Fruit fly (Drosophila melanogaster) whole organism, embryonic: Measurements from ENCODE around the gene Taf6.

ENCODE experiments used
- Bdp1 ChIP-seq: fragments of 200-800 bp; sonication (Bioruptor generic); optimal IDR thresholded peaks from 3 replicates; lab custom pipeline; 2016; ENCODE audit warnings: missing biosample characterization, missing genetic modification characterization
- CG1024 ChIP-seq: fragments of 200-800 bp; sonication (Bioruptor generic); IDR thresholded peaks from 2 replicates; pipeline ENCODE4 v1.3.6; 2022; ENCODE audit warnings: missing biosample characterization, missing genetic modification characterization
- CG10274 ChIP-seq: fragments of 200-800 bp; sonication (Bioruptor generic); optimal IDR thresholded peaks from 3 replicates; lab custom pipeline; 2017; ENCODE audit warnings: missing biosample characterization, mild to moderate bottlenecking, missing genetic modification characterization
- CG10366 ChIP-seq: fragments of 200-800 bp; sonication (Bioruptor generic); IDR thresholded peaks from 2 replicates; pipeline ENCODE4 v1.3.6; 2022; ENCODE audit warnings: missing biosample characterization, missing genetic modification characterization
- CG10462 ChIP-seq: fragments of 200-800 bp; sonication (Bioruptor generic); optimal IDR thresholded peaks from 2 replicates; lab custom pipeline; 2016; ENCODE audit warnings: missing biosample characterization, missing genetic modification characterization
- CG11695 ChIP-seq: fragments of 200-800 bp; sonication (Bioruptor generic); IDR thresholded peaks from 3 replicates; pipeline ENCODE4 v1.3.6; 2022; ENCODE audit warnings: missing biosample characterization, missing genetic modification characterization
- CG12942 ChIP-seq: fragments of 200-800 bp; sonication (Bioruptor generic); optimal IDR thresholded peaks from 3 replicates; lab custom pipeline; 2016; ENCODE audit warnings: missing biosample characterization, missing genetic modification characterization
- CG14014 ChIP-seq: fragments of 200-800 bp; sonication (Bioruptor generic); IDR thresholded peaks from 2 replicates; pipeline ENCODE4 v1.3.6; 2022; ENCODE audit warnings: missing biosample characterization, missing genetic modification characterization
- CG14667 ChIP-seq: fragments of 200-800 bp; sonication (Bioruptor generic); IDR thresholded peaks from 2 replicates; pipeline ENCODE4 v1.3.6; 2022; ENCODE audit warnings: missing biosample characterization, missing genetic modification characterization
- CG14965 ChIP-seq: fragments of 200-800 bp; sonication (Bioruptor generic); optimal IDR thresholded peaks from 2 replicates; lab custom pipeline; 2016; ENCODE audit warnings: missing biosample characterization, missing genetic modification characterization, borderline replicate concordance
- CG18262 ChIP-seq: fragments of 200-800 bp; optimal IDR thresholded peaks from 3 replicates; lab custom pipeline; 2019; ENCODE audit warnings: missing biosample characterization, mild to moderate bottlenecking, missing genetic modification characterization, moderate library complexity
- CG18476 ChIP-seq: fragments of 200-800 bp; sonication (Bioruptor generic); optimal IDR thresholded peaks from 2 replicates; lab custom pipeline; 2016; ENCODE audit warnings: missing biosample characterization, mild to moderate bottlenecking, missing genetic modification characterization
- CG32532 ChIP-seq: fragments of 200-800 bp; sonication (Bioruptor generic); IDR thresholded peaks from 2 replicates; pipeline ENCODE4 v1.3.6; 2022; ENCODE audit warnings: missing biosample characterization, missing genetic modification characterization
- CG3407 ChIP-seq: fragments of 200-800 bp; sonication (Bioruptor generic); optimal IDR thresholded peaks from 2 replicates; lab custom pipeline; 2018; ENCODE audit warnings: missing biosample characterization, mild to moderate bottlenecking, missing genetic modification characterization
- CG34224 ChIP-seq: fragments of 200-800 bp; sonication (Bioruptor generic); IDR thresholded peaks from 3 replicates; pipeline ENCODE4 v1.3.6; 2022; ENCODE audit warnings: missing biosample characterization, missing genetic modification characterization; ENCODE audit not compliant: partially characterized antibody
- CG4328 ChIP-seq: fragments of 200-800 bp; sonication (Bioruptor generic); optimal IDR thresholded peaks from 3 replicates; lab custom pipeline; 2017; ENCODE audit warnings: missing biosample characterization, missing genetic modification reagents, missing genetic modification characterization
- CG4820 ChIP-seq: fragments of 200-800 bp; sonication (Bioruptor generic); optimal IDR thresholded peaks from 3 replicates; lab custom pipeline; 2016; ENCODE audit warnings: missing biosample characterization, missing genetic modification characterization
- CG7987 ChIP-seq: fragments of 200-800 bp; sonication (Bioruptor generic); optimal IDR thresholded peaks from 2 replicates; lab custom pipeline; 2018; ENCODE audit warnings: missing biosample characterization, mild to moderate bottlenecking, missing genetic modification characterization, moderate library complexity
- CG8765 ChIP-seq: fragments of 200-800 bp; sonication (Bioruptor generic); IDR thresholded peaks from 2 replicates; pipeline ENCODE4 v1.3.6; 2022; ENCODE audit warnings: missing biosample characterization, missing genetic modification characterization
- CG9609 ChIP-seq: fragments of 200-800 bp; sonication (Bioruptor generic); optimal IDR thresholded peaks from 3 replicates; lab custom pipeline; 2016; ENCODE audit warnings: missing biosample characterization, missing genetic modification characterization
- CoRest ChIP-seq: fragments of 200-800 bp; sonication (Bioruptor generic); optimal IDR thresholded peaks from 3 replicates; lab custom pipeline; 2018; ENCODE audit warnings: missing biosample characterization, mild to moderate bottlenecking, missing genetic modification characterization, moderate library complexity
- Doc2 ChIP-seq: fragments of 200-800 bp; sonication (Bioruptor generic); IDR thresholded peaks from 2 replicates; pipeline ENCODE4 v1.3.6; 2022; ENCODE audit warnings: missing biosample characterization, missing genetic modification characterization
- Ets97D ChIP-seq: fragments of 200-800 bp; sonication (Bioruptor generic); optimal IDR thresholded peaks from 3 replicates; lab custom pipeline; 2016; ENCODE audit warnings: missing biosample characterization, missing genetic modification characterization
- Jarid2 ChIP-seq: fragments of 200-800 bp; sonication (Bioruptor generic); optimal IDR thresholded peaks from 3 replicates; lab custom pipeline; 2017; ENCODE audit warnings: mild to moderate bottlenecking, missing biosample characterization, missing genetic modification reagents, missing genetic modification characterization
- Max ChIP-seq: fragments of 200-800 bp; sonication (Bioruptor generic); optimal IDR thresholded peaks from 2 replicates; lab custom pipeline; 2016; ENCODE audit warnings: missing biosample characterization, mild to moderate bottlenecking, missing genetic modification characterization
- Neu2 ChIP-seq: fragments of 200-800 bp; sonication (Bioruptor generic); optimal IDR thresholded peaks from 3 replicates; lab custom pipeline; 2016; ENCODE audit warnings: missing biosample characterization, missing genetic modification characterization, borderline replicate concordance
- Optix ChIP-seq: fragments of 200-800 bp; sonication (Bioruptor generic); IDR thresholded peaks from 3 replicates; pipeline ENCODE4 v1.3.6; 2022; ENCODE audit warnings: missing biosample characterization, missing genetic modification characterization
- Sin3A ChIP-seq: fragments of >200 bp; optimal IDR thresholded peaks from 2 replicates; lab custom pipeline; 2018
- Sox102F ChIP-seq: fragments of 200-800 bp; sonication (Bioruptor generic); optimal IDR thresholded peaks from 2 replicates; lab custom pipeline; 2018; ENCODE audit warnings: missing biosample characterization, mild to moderate bottlenecking, missing genetic modification characterization, moderate library complexity
- Spps ChIP-seq: fragments of 200-800 bp; sonication (Bioruptor generic); optimal IDR thresholded peaks from 2 replicates; lab custom pipeline; 2018; ENCODE audit warnings: missing biosample characterization, mild to moderate bottlenecking, missing genetic modification characterization
- TFAM ChIP-seq: fragments of 200-800 bp; sonication (Bioruptor generic); optimal IDR thresholded peaks from 2 replicates; lab custom pipeline; 2017; ENCODE audit warnings: missing biosample characterization, missing genetic modification characterization, inconsistent platforms
- ash1 ChIP-seq: fragments of 200-800 bp; sonication (Bioruptor generic); optimal IDR thresholded peaks from 2 replicates; lab custom pipeline; 2018; ENCODE audit warnings: missing biosample characterization, mild to moderate bottlenecking, missing genetic modification characterization
- az2 ChIP-seq: fragments of 200-800 bp; sonication (Bioruptor generic); optimal IDR thresholded peaks from 3 replicates; lab custom pipeline; 2016; ENCODE audit warnings: missing biosample characterization, missing genetic modification characterization
- bsh ChIP-seq, 2 experiments: fragments of 200-800 bp; sonication (Bioruptor generic); optimal IDR thresholded peaks; 2 replicates each; lab custom pipeline; 2017 to 2018; ENCODE audit warnings: mild to moderate bottlenecking in 2 of 2, missing biosample characterization in 2 of 2, missing genetic modification characterization in 2 of 2, moderate library complexity in 1 of 2
- chm ChIP-seq: fragments of 200-800 bp; sonication (Bioruptor generic); IDR thresholded peaks from 2 replicates; pipeline ENCODE4 v1.3.6; 2022; ENCODE audit warnings: missing biosample characterization, missing genetic modification characterization
- crol ChIP-seq: fragments of 200-800 bp; sonication (Bioruptor generic); IDR thresholded peaks from 2 replicates; pipeline ENCODE4 v1.3.6; 2022; ENCODE audit warnings: missing biosample characterization, missing genetic modification characterization
- ems ChIP-seq: fragments of 200-800 bp; sonication (Bioruptor generic); optimal IDR thresholded peaks from 3 replicates; lab custom pipeline; 2016; ENCODE audit warnings: missing biosample characterization, missing genetic modification characterization
- ftz-f1 ChIP-seq: fragments of 200-800 bp; sonication (Bioruptor generic); optimal IDR thresholded peaks from 2 replicates; lab custom pipeline; 2016; ENCODE audit warnings: missing biosample characterization, missing genetic modification characterization
- gcm ChIP-seq: fragments of 200-800 bp; sonication (Bioruptor generic); optimal IDR thresholded peaks from 2 replicates; lab custom pipeline; 2019; ENCODE audit warnings: missing biosample characterization, mild to moderate bottlenecking, missing genetic modification characterization, moderate library complexity
- ham ChIP-seq: fragments of 200-800 bp; sonication (Bioruptor generic); IDR thresholded peaks from 2 replicates; pipeline ENCODE4 v1.3.6; 2022; ENCODE audit warnings: missing biosample characterization, missing genetic modification characterization
- her ChIP-seq: fragments of 200-800 bp; sonication (Bioruptor generic); optimal IDR thresholded peaks from 2 replicates; lab custom pipeline; 2016; ENCODE audit warnings: missing biosample characterization, missing genetic modification characterization
- kay ChIP-seq: fragments of 200-800 bp; sonication (Bioruptor generic); optimal IDR thresholded peaks from 2 replicates; lab custom pipeline; 2016; ENCODE audit warnings: missing biosample characterization, missing genetic modification characterization
- lilli ChIP-seq: fragments of 200-800 bp; sonication (Bioruptor generic); optimal IDR thresholded peaks from 3 replicates; lab custom pipeline; 2016; ENCODE audit warnings: missing biosample characterization, missing genetic modification characterization
- mam ChIP-seq: fragments of 200-800 bp; sonication (Bioruptor generic); optimal IDR thresholded peaks from 3 replicates; lab custom pipeline; 2016; ENCODE audit warnings: missing biosample characterization, missing genetic modification characterization
- onecut ChIP-seq: fragments of 200-800 bp; sonication (Bioruptor generic); IDR thresholded peaks from 2 replicates; pipeline ENCODE4 v1.3.6; 2022; ENCODE audit warnings: missing biosample characterization, missing genetic modification characterization
- pzg ChIP-seq: fragments of 200-800 bp; sonication (Bioruptor generic); optimal IDR thresholded peaks from 3 replicates; lab custom pipeline; 2018; ENCODE audit warnings: missing biosample characterization, mild to moderate bottlenecking, missing genetic modification characterization, moderate library complexity
- ranshi ChIP-seq: fragments of 200-800 bp; sonication (Bioruptor generic); IDR thresholded peaks from 2 replicates; pipeline ENCODE4 v1.3.6; 2022; ENCODE audit warnings: missing biosample characterization, missing genetic modification characterization
- shn ChIP-seq: fragments of 200-800 bp; sonication (Bioruptor generic); optimal IDR thresholded peaks from 3 replicates; lab custom pipeline; 2016; ENCODE audit warnings: missing biosample characterization, missing genetic modification characterization
- sisA ChIP-seq: fragments of 200-800 bp; sonication (Bioruptor generic); IDR thresholded peaks from 2 replicates; pipeline ENCODE4 v1.3.6; 2022; ENCODE audit warnings: missing biosample characterization, missing genetic modification characterization
- tap ChIP-seq: fragments of 200-800 bp; optimal IDR thresholded peaks from 3 replicates; lab custom pipeline; 2019; ENCODE audit warnings: missing biosample characterization, mild to moderate bottlenecking, missing genetic modification characterization, moderate library complexity
- usp ChIP-seq: fragments of >200 bp; optimal IDR thresholded peaks from 2 replicates; lab custom pipeline; 2017; ENCODE audit warnings: missing biosample characterization, missing genetic modification characterization
- vvl ChIP-seq: fragments of 200-800 bp; sonication (Bioruptor generic); IDR thresholded peaks from 2 replicates; pipeline ENCODE4 v1.3.6; 2022; ENCODE audit warnings: missing biosample characterization, missing genetic modification characterization

The Taf6 gene

dm6 chr3L:19612172-19612571 lies 13.3 kb downstream of the Taf6 start, which contains the start of the genes Lon and PIG-F (continued):
- TF ChIP-seq gcm (GFP tag; lab: Kevin White, UChicago) (peak; percentile 99), pzg (GFP tag; lab: Kevin White, UChicago) (peak; percentile 41), CG3407 (GFP tag; lab: Kevin White, UChicago) (peak; percentile 98), kay (GFP tag; lab: Kevin White, UChicago) (peak; percentile 98), CG7987 (peak; percentile 94), TFAM (GFP tag; lab: Kevin White, UChicago) (peak; percentile 88), sisA (GFP tag; lab: Robert Waterston, UW) (peak; percentile 99), CG32532 (GFP tag; lab: Robert Waterston, UW) (peak; percentile 99), usp (GFP tag; lab: Kevin White, UChicago) (no peak), Sox102F (peak; percentile 99), CG8765 (peak; percentile 98), CG1024 (GFP tag; lab: Robert Waterston, UW) (peak; percentile 89), CG4328 (peak; percentile 99), Max (GFP tag; lab: Kevin White, UChicago) (peak; percentile 100), shn (GFP tag; lab: Kevin White, UChicago) (peak; percentile 97), CG14014 (GFP tag; lab: Robert Waterston, UW) (peak; percentile 99), onecut (GFP tag; lab: Robert Waterston, UW) (peak; percentile 96), CG14965 (peak; percentile 70), az2 (GFP tag; lab: Kevin White, UChicago) (peak; percentile 100), ftz-f1 (GFP tag; lab: Kevin White, UChicago) (peak; percentile 90), CoRest (tag; lab: Kevin White, UChicago) (peak; percentile 100), CG18262 (tag; lab: Kevin White, UChicago) (peak; percentile 99), CG4820 (peak; percentile 99), CG10274 (GFP tag; lab: Kevin White, UChicago) (peak; percentile 95), CG14667 (GFP tag; lab: Robert Waterston, UW) (peak; percentile 98), CG18476 (GFP tag; lab: Kevin White, UChicago) (peak; percentile 99), ems (GFP tag; lab: Kevin White, UChicago) (peak; percentile 99), Doc2 (GFP tag; lab: Robert Waterston, UW) (peak; percentile 96), mam (GFP tag; lab: Kevin White, UChicago) (peak; percentile 99), CG9609 (GFP tag; lab: Kevin White, UChicago) (peak; percentile 98), chm (GFP tag; lab: Robert Waterston, UW) (peak; percentile 94), ranshi (peak; percentile 98), CG34224 (GFP tag; lab: Robert Waterston, UW) (peak; percentile 60; the same call in 2 of the 3 replicates), Bdp1 (GFP tag; lab: Kevin White, UChicago) (peak; percentile 93), bsh (GFP tag; optimal IDR thresholded peaks at IDR 0.05; lab: Kevin White, UChicago) (peak; percentile 98 to 99), her (peak; percentile 93), Neu2 (peak; percentile 94), ham (GFP tag; lab: Robert Waterston, UW) (peak; percentile 93), CG10366 (GFP tag; lab: Robert Waterston, UW) (peak; percentile 97), Sin3A (lab: Kevin White, UChicago) (peak; percentile 65), Optix (GFP tag; lab: Robert Waterston, UW) (peak; percentile 98), Jarid2 (GFP tag; lab: Kevin White, UChicago) (peak; percentile 94), Ets97D (peak; percentile 95), CG10462 (peak; percentile 99), lilli (GFP tag; lab: Kevin White, UChicago) (peak; percentile 99), CG11695 (GFP tag; lab: Robert Waterston, UW) (peak; percentile 98), Spps (tag; lab: Kevin White, UChicago) (peak; percentile 98), ash1 (peak; percentile 70), crol (GFP tag; lab: Robert Waterston, UW) (peak; percentile 69), tap (tag; lab: Kevin White, UChicago) (peak; percentile 97), vvl (GFP tag; lab: Robert Waterston, UW) (peak; percentile 99), CG12942 (GFP tag; lab: Kevin White, UChicago) (peak; percentile 99)
